Worm (Caenorhabditis elegans) whole organism, L2 larva: ENCODE data around the gene F54C9.3.
A peak's percentile ranks its signal among the peaks of the same experiment; 100 is the strongest.

ENCODE experiments used
- C34F6.9 ChIP-seq: fragments of 150-350 bp; optimal IDR thresholded peaks from 2 replicates; lab custom pipeline; 2014; ENCODE audit warnings: missing biosample characterization, missing genetic modification characterization
- F13H6.1 ChIP-seq: sonication (generic microtip); optimal IDR thresholded peaks from 2 replicates; lab custom pipeline; 2016; ENCODE audit warnings: missing genetic modification characterization, missing compliant biosample characterization
- Y55F3AM.14 ChIP-seq: fragments of 200-800 bp; sonication (Bioruptor generic); optimal IDR thresholded peaks from 2 replicates; lab custom pipeline; 2018; ENCODE audit warnings: mild to moderate bottlenecking, missing genetic modification characterization, missing compliant biosample characterization
- ZK546.5 ChIP-seq: sonication (generic microtip); optimal IDR thresholded peaks from 2 replicates; lab custom pipeline; 2017; ENCODE audit warnings: missing biosample characterization, missing genetic modification characterization
- alr-1 ChIP-seq: fragments of 150-350 bp; optimal IDR thresholded peaks from 2 replicates; lab custom pipeline; 2014; ENCODE audit warnings: missing biosample characterization, missing genetic modification characterization
- aly-2 ChIP-seq: fragments of 150-350 bp; optimal IDR thresholded peaks from 2 replicates; lab custom pipeline; 2014; ENCODE audit warnings: missing biosample characterization, missing genetic modification characterization
- ama-1 ChIP-seq: fragments of 150-350 bp; optimal IDR thresholded peaks from 2 replicates; lab custom pipeline; 2018; ENCODE audit warnings: inconsistent platforms
- blmp-1 ChIP-seq: sonication (generic microtip); optimal IDR thresholded peaks from 2 replicates; lab custom pipeline; 2017; ENCODE audit warnings: missing genetic modification characterization, mild to moderate bottlenecking, missing compliant biosample characterization, antibody characterized with exemption, moderate library complexity; ENCODE audit not compliant: insufficient read depth
- ceh-16 ChIP-seq: fragments of 150-350 bp; optimal IDR thresholded peaks from 2 replicates; lab custom pipeline; 2014; ENCODE audit warnings: missing biosample characterization, missing genetic modification characterization
- ceh-82 ChIP-seq: fragments of 150-350 bp; optimal IDR thresholded peaks from 2 replicates; lab custom pipeline; 2014; ENCODE audit warnings: missing biosample characterization, missing genetic modification characterization
- crh-2 ChIP-seq: sonication (generic microtip); optimal IDR thresholded peaks from 2 replicates; lab custom pipeline; 2017; ENCODE audit warnings: missing biosample characterization, missing genetic modification characterization
- dmd-4 ChIP-seq: sonication (generic microtip); optimal IDR thresholded peaks from 2 replicates; lab custom pipeline; 2017; ENCODE audit warnings: missing biosample characterization, missing genetic modification characterization
- egl-27 ChIP-seq: sonication (generic microtip); optimal IDR thresholded peaks from 3 replicates; lab custom pipeline; 2017; ENCODE audit warnings: missing biosample characterization, missing genetic modification reagents, missing genetic modification characterization
- elt-1 ChIP-seq: fragments of 150-350 bp; optimal IDR thresholded peaks from 2 replicates; lab custom pipeline; 2014; ENCODE audit warnings: missing biosample characterization, missing genetic modification characterization
- elt-3 ChIP-seq: sonication (generic microtip); optimal IDR thresholded peaks from 2 replicates; lab custom pipeline; 2017; ENCODE audit warnings: missing biosample characterization, missing genetic modification characterization
- fos-1 ChIP-seq: fragments of 150-350 bp; optimal IDR thresholded peaks from 2 replicates; lab custom pipeline; 2014; ENCODE audit warnings: missing biosample characterization, missing genetic modification characterization
- gmeb-1 ChIP-seq: fragments of 150-350 bp; optimal IDR thresholded peaks from 2 replicates; lab custom pipeline; 2014; ENCODE audit warnings: missing biosample characterization, missing genetic modification characterization
- lin-11 ChIP-seq: fragments of 150-350 bp; sonication (generic microtip); optimal IDR thresholded peaks from 2 replicates; lab custom pipeline; 2014; ENCODE audit warnings: missing biosample characterization, missing genetic modification characterization, inconsistent platforms, mixed read lengths
- lin-13 ChIP-seq: fragments of 150-350 bp; optimal IDR thresholded peaks from 2 replicates; lab custom pipeline; 2014; ENCODE audit warnings: missing biosample characterization, missing genetic modification reagents, missing genetic modification characterization
- lin-39 ChIP-seq: fragments of 150-350 bp; optimal IDR thresholded peaks from 2 replicates; lab custom pipeline; 2014; ENCODE audit warnings: missing biosample characterization, missing genetic modification reagents, missing genetic modification characterization
- lsy-2 ChIP-seq, 2 experiments: fragments of 150-350 bp in 1 of 2; sonication (generic microtip) in 1 of 2; optimal IDR thresholded peaks; 2 replicates each; lab custom pipeline; 2014 to 2017; ENCODE audit warnings: missing biosample characterization in 2 of 2, missing genetic modification characterization in 2 of 2
- mab-5 ChIP-seq: fragments of 150-350 bp; optimal IDR thresholded peaks from 2 replicates; lab custom pipeline; 2014; ENCODE audit warnings: missing biosample characterization, missing genetic modification characterization
- nhr-11 ChIP-seq: fragments of 150-350 bp; optimal IDR thresholded peaks from 2 replicates; lab custom pipeline; 2014; ENCODE audit warnings: missing biosample characterization, missing genetic modification characterization
- nhr-12 ChIP-seq: fragments of 150-350 bp; optimal IDR thresholded peaks from 2 replicates; lab custom pipeline; 2014; ENCODE audit warnings: missing biosample characterization, missing genetic modification characterization
- nhr-21 ChIP-seq: fragments of 150-350 bp; optimal IDR thresholded peaks from 2 replicates; lab custom pipeline; 2014; ENCODE audit warnings: missing biosample characterization, missing genetic modification characterization
- nhr-23 ChIP-seq: fragments of 150-350 bp; optimal IDR thresholded peaks from 2 replicates; lab custom pipeline; 2014; ENCODE audit warnings: missing biosample characterization, missing genetic modification reagents, missing genetic modification characterization
- nhr-25 ChIP-seq: fragments of 150-350 bp; sonication (generic microtip); optimal IDR thresholded peaks from 3 replicates; lab custom pipeline; 2014; ENCODE audit warnings: missing biosample characterization, missing genetic modification characterization
- nhr-6 ChIP-seq: fragments of 150-350 bp; optimal IDR thresholded peaks from 2 replicates; lab custom pipeline; 2014; ENCODE audit warnings: missing biosample characterization, missing genetic modification characterization
- nhr-77 ChIP-seq: fragments of 150-350 bp; optimal IDR thresholded peaks from 2 replicates; lab custom pipeline; 2014; ENCODE audit warnings: missing biosample characterization, missing genetic modification characterization
- skn-1 ChIP-seq: sonication (generic microtip); optimal IDR thresholded peaks from 2 replicates; lab custom pipeline; 2017; ENCODE audit warnings: missing biosample characterization, missing genetic modification characterization
- sma-3 ChIP-seq: sonication (generic microtip); optimal IDR thresholded peaks from 2 replicates; lab custom pipeline; 2016; ENCODE audit warnings: missing genetic modification reagents, missing genetic modification characterization, missing compliant biosample characterization
- sma-9 ChIP-seq, 2 experiments: fragments of 150-350 bp in 1 of 2; sonication (generic microtip) in 1 of 2; optimal IDR thresholded peaks; 2 replicates each; lab custom pipeline; 2014 to 2016; ENCODE audit warnings: missing genetic modification characterization in 2 of 2, mild to moderate bottlenecking in 1 of 2, missing biosample characterization in 1 of 2, missing compliant biosample characterization in 1 of 2, missing genetic modification reagents in 1 of 2, moderate library complexity in 1 of 2
- snpc-4 ChIP-seq: fragments of 150-350 bp; optimal IDR thresholded peaks from 2 replicates; lab custom pipeline; 2014; ENCODE audit warnings: missing biosample characterization, missing genetic modification characterization
- unc-39 ChIP-seq: fragments of 150-350 bp; optimal IDR thresholded peaks from 2 replicates; lab custom pipeline; 2014; ENCODE audit warnings: missing biosample characterization, missing genetic modification characterization
- unc-55 ChIP-seq: fragments of 150-350 bp; sonication (generic microtip); optimal IDR thresholded peaks from 3 replicates; lab custom pipeline; 2014; ENCODE audit warnings: missing biosample characterization, missing genetic modification reagents, missing genetic modification characterization
- unc-62 ChIP-seq: fragments of 150-350 bp; optimal IDR thresholded peaks from 2 replicates; lab custom pipeline; 2014; ENCODE audit warnings: missing biosample characterization, missing genetic modification reagents, missing genetic modification characterization
- zag-1 ChIP-seq: fragments of 150-350 bp; optimal IDR thresholded peaks from 2 replicates; lab custom pipeline; 2014; ENCODE audit warnings: missing biosample characterization, missing genetic modification characterization
- ztf-11 ChIP-seq: sonication (generic microtip); optimal IDR thresholded peaks from 2 replicates; lab custom pipeline; 2017; ENCODE audit warnings: missing biosample characterization, missing genetic modification characterization

Gene F54C9.3

DNA sequence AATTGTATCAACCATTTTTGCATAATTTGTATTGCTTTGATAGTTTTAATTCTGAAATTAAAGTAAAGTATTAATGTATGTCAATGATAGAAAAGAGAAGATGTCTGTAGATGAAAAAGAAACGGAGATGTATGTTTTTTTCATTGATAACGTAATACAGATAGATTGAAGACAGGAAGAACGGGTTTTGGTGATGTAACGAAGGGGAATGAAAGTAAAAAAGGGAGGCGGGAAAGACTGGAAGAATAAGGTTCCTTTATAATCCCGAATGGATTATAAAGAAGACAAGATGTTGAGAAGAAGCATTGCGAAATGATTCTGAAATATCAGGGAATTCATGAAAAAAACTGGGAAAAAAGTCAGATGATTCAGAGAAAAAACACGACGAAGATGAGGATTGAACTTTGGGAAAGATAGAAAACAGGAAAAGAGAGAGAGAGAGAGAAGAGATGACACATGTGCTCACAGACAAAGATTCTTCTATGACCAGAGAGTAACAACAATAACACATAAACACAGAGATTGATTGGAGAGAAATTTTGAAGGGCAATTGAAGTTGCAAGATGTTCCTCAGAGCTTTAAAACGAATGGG, 18.5 kb upstream of the F54C9.3 start, which contains the start of gene F54C9.11 (continued):
- TF ChIP-seq unc-39 (tag; lab: Kevin White, UChicago): no peak
- no peak for TF ChIP-seq nhr-12 (tag; lab: Kevin White, UChicago)
- no peak for TF ChIP-seq ceh-16 (tag; lab: Kevin White, UChicago)
- TF ChIP-seq skn-1 (tag; lab: Kevin White, UChicago): no peak
- no peak for TF ChIP-seq elt-3 (tag; lab: Kevin White, UChicago)
- TF ChIP-seq fos-1 (tag; lab: Kevin White, UChicago): no peak
- TF ChIP-seq unc-62 (GFP tag; lab: Kevin White, UChicago): no peak
- no peak for TF ChIP-seq snpc-4 (tag; lab: Kevin White, UChicago)
- no peak for TF ChIP-seq nhr-11 (tag; lab: Kevin White, UChicago)
- no peak for TF ChIP-seq egl-27 (tag; lab: Kevin White, UChicago)
- no peak for TF ChIP-seq elt-1 (tag; lab: Kevin White, UChicago)
- TF ChIP-seq lin-39: no peak
- TF ChIP-seq Y55F3AM.14 (GFP tag; lab: Kevin White, UChicago): no peak
- TF ChIP-seq dmd-4 (tag; lab: Kevin White, UChicago): no peak
- peak; percentile 15 for TF ChIP-seq zag-1 (tag; lab: Kevin White, UChicago)
- TF ChIP-seq crh-2 (tag; lab: Kevin White, UChicago): peak; percentile 34
- TF ChIP-seq nhr-77 (tag; lab: Kevin White, UChicago): no peak
- TF ChIP-seq nhr-21 (tag; lab: Kevin White, UChicago): no peak
- no peak for TF ChIP-seq nhr-6 (tag; lab: Kevin White, UChicago)
- TF ChIP-seq ceh-82: no peak
- TF ChIP-seq F13H6.1 (tag; lab: Kevin White, UChicago): no peak
- TF ChIP-seq, all 48 proteins: peak for 10

DNA sequence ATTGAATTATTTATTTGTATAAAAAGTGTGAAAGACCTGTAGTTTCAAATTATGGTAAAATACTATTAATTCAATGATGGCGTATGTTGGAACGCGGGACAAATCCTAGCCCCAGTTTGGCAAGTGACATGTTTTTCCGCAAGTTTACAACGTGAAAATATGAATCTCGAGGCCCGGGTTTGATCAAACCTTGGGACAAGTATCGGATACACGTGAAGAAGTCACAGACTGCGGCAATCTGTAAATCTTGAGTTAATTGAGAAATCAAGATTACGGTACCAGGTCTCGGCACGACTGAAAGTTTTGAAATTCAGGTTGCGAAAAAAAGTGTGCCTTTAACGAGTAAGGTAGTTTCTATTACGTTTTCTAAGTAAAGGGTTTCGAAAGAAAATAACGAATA, 16.4 kb upstream of the F54C9.3 start:
- no peak for TF ChIP-seq ceh-16 (tag; lab: Kevin White, UChicago)
- TF ChIP-seq elt-1 (tag; lab: Kevin White, UChicago): no peak
- TF ChIP-seq nhr-11 (tag; lab: Kevin White, UChicago): no peak
- TF ChIP-seq mab-5 (tag; lab: Kevin White, UChicago): no peak
- no peak for TF ChIP-seq nhr-23 (tag; lab: Kevin White, UChicago)
- TF ChIP-seq ceh-82: no peak
- no peak for TF ChIP-seq gmeb-1
- no peak for TF ChIP-seq lin-13 (GFP tag; lab: Kevin White, UChicago)
- TF ChIP-seq ama-1 (lab: Kevin White, UChicago): no peak
- TF ChIP-seq alr-1 (tag; lab: Kevin White, UChicago): no peak
- no peak for TF ChIP-seq skn-1 (tag; lab: Kevin White, UChicago)

DNA sequence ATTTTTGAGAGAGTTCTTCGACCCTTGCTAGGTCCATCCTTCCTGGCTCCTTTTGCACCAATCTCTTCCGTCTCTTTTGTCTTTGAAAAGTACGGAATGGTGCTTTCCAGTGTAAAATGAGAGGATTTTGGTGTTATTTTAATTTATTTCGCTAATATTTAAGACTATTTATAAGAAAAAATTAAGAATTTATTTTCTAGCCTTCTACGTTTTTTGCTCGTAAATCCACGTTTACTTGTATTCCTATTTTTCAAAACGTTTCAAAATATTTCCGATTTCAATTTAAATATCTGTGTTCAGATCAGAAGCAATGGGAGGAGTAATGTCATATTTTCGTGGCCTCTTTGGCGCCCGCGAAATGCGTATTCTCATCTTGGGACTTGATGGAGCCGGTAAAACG, 15.0 kb upstream of the F54C9.3 start, which contains the start of gene arl-1:
arl-1 (plus strand) TSS at position 301 of the 400 bp plus-strand sequence.
- no peak for TF ChIP-seq sma-3 (GFP tag; lab: Kevin White, UChicago)
- no peak for TF ChIP-seq ama-1 (lab: Kevin White, UChicago)
- no peak for TF ChIP-seq lin-11
- no peak for TF ChIP-seq sma-9 (GFP tag; optimal IDR thresholded peaks at IDR 0.05; lab: Kevin White, UChicago)
- TF ChIP-seq sma-9 (tag; optimal IDR thresholded peaks at IDR 0.05; lab: Kevin White, UChicago): no peak
- no peak for TF ChIP-seq ZK546.5 (tag; lab: Kevin White, UChicago)
- no peak for TF ChIP-seq blmp-1 (tag; lab: Kevin White, UChicago)
- no peak for TF ChIP-seq skn-1 (tag; lab: Kevin White, UChicago)
- TF ChIP-seq nhr-12 (tag; lab: Kevin White, UChicago): no peak
- TF ChIP-seq ztf-11 (tag; lab: Kevin White, UChicago): no peak
- no peak for TF ChIP-seq nhr-11 (tag; lab: Kevin White, UChicago)
- no peak for TF ChIP-seq fos-1 (tag; lab: Kevin White, UChicago)
- no peak for TF ChIP-seq aly-2 (tag; lab: Kevin White, UChicago)
- no peak for TF ChIP-seq nhr-23 (tag; lab: Kevin White, UChicago)
- no peak for TF ChIP-seq unc-39 (tag; lab: Kevin White, UChicago)
- no peak for TF ChIP-seq nhr-21 (tag; lab: Kevin White, UChicago)

DNA sequence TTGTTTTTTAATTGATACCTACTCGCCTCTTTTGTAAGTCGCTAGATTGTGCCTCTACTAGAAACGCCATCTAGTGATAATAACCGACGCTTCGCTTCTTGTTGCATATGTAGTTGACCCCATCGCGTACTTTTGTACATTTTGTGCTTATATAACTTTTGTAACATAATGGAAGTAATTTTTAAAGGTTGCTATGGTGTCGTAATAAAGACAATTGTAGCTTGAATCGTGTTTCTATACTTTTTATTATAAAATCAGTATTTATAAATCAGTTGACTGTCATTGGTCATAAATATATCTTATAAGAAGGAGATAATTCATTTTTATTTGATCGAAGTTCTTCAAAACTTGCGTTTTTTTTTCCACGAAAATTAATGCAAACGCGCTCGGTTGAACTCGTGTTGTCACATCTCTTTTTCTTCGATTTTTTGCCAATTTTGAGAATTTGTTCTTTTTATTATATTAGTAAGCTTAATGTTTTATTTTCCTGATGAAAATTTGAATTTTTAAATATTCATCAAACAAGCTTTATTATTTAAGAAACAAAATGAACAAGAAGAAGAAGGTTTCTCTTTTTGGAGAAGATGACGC, 10.9 kb upstream of the F54C9.3 start, which contains the start of gene F54C9.9:
F54C9.9 (plus strand) TSS at position 541 of the 591 bp plus-strand sequence.
- peak; percentile 64 for TF ChIP-seq gmeb-1
- peak in 1 of 2 experiments; percentile 60 for TF ChIP-seq lsy-2 (tag; optimal IDR thresholded peaks at IDR 0.05; lab: Kevin White, UChicago)
- TF ChIP-seq lin-11: no peak
- TF ChIP-seq ceh-16 (tag; lab: Kevin White, UChicago): no peak
- TF ChIP-seq C34F6.9 (tag; lab: Kevin White, UChicago): peak; percentile 66
- TF ChIP-seq crh-2 (tag; lab: Kevin White, UChicago): peak; percentile 42
- TF ChIP-seq nhr-25 (tag; lab: Kevin White, UChicago): peak; percentile 79
- TF ChIP-seq ceh-82: no peak
- TF ChIP-seq unc-55 (GFP tag; lab: Kevin White, UChicago): peak; percentile 45
